Fruit fly (Drosophila melanogaster): ENCODE data around the gene CG5455.

Gene CG5455

DNA sequence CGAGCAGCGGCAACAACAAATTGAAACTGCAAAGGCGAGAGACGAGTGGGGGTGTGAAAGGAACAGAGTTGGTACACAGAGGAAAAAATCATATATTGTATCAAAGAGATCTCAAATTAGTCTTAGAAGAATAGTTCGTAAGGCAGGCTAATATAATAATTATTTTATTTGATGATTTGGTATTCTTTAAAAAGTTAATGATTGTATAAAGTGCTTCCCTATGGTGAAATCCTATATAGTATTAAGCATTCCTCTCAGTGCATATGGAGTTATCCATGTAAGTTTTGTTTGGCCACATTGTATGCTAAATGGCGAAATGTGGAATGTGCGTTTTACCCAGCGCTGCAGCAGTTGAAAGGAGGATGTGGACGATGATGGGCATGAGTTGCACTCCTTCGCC is 22.3 kb downstream of the CG5455 start:
- TF ChIP-seq cnc (optimal IDR thresholded peaks at IDR 0.05) (no peak), pad (GFP tag; optimal IDR thresholded peaks at IDR 0.05) (no peak), CG14711 (tag; optimal IDR thresholded peaks at IDR 0.05) (no peak), Mnt (GFP tag; optimal IDR thresholded peaks at IDR 0.05) (no peak), bab1 (GFP tag; optimal IDR thresholded peaks at IDR 0.05) (no peak), ovo (GFP tag; optimal IDR thresholded peaks at IDR 0.05) (no peak), toe (GFP tag; optimal IDR thresholded peaks at IDR 0.05) (no peak), Clk (GFP tag; optimal IDR thresholded peaks at IDR 0.05) (no peak), CG11617 (GFP tag; optimal IDR thresholded peaks at IDR 0.05) (no peak), CG12768 (GFP tag; optimal IDR thresholded peaks at IDR 0.05) (no peak), tj (GFP tag; optimal IDR thresholded peaks at IDR 0.05) (no peak), kay (GFP tag; ENCODE audit: borderline replicate concordance) (no peak), CG33017 (tag; optimal IDR thresholded peaks at IDR 0.05) (no peak), Hr96 (GFP tag; optimal IDR thresholded peaks at IDR 0.05) (no peak), CG7045 (GFP tag; optimal IDR thresholded peaks at IDR 0.05) (no peak), CG7101 (tag; optimal IDR thresholded peaks at IDR 0.05) (no peak), cic (GFP tag; optimal IDR thresholded peaks at IDR 0.05) (no peak), CG5204 (GFP tag; optimal IDR thresholded peaks at IDR 0.05) (no peak), CG1620 (GFP tag; optimal IDR thresholded peaks at IDR 0.05) (no peak), Crg-1 (GFP tag; optimal IDR thresholded peaks at IDR 0.05) (no peak)

DNA sequence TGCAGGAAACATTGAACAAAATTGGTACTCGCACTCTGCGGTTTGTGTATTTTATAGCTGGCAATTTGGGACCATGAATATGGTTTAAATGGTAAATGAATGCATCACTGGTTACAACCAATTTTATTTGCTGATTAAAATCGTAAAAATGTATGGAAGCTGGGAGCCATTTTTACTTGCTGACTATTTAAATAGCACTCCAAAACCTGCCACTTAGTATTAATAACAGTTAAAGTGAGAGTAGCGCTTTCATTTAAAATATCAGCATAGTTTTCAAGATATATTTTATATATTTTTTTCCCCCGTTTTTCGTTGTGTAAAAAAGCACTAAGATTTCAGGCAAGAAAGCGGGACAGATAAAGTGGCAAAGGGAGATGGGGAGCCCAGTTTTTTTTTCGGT is 23.2 kb downstream of the CG5455 start:
- TF ChIP-seq cic (GFP tag; optimal IDR thresholded peaks at IDR 0.05) (no peak), tj (GFP tag; optimal IDR thresholded peaks at IDR 0.05) (no peak), CG14711 (tag; optimal IDR thresholded peaks at IDR 0.05) (no peak), Hr96 (GFP tag; optimal IDR thresholded peaks at IDR 0.05) (no peak), CG5204 (GFP tag; optimal IDR thresholded peaks at IDR 0.05) (no peak), CG7045 (GFP tag; optimal IDR thresholded peaks at IDR 0.05) (no peak), Mnt (GFP tag; optimal IDR thresholded peaks at IDR 0.05) (no peak)

DNA sequence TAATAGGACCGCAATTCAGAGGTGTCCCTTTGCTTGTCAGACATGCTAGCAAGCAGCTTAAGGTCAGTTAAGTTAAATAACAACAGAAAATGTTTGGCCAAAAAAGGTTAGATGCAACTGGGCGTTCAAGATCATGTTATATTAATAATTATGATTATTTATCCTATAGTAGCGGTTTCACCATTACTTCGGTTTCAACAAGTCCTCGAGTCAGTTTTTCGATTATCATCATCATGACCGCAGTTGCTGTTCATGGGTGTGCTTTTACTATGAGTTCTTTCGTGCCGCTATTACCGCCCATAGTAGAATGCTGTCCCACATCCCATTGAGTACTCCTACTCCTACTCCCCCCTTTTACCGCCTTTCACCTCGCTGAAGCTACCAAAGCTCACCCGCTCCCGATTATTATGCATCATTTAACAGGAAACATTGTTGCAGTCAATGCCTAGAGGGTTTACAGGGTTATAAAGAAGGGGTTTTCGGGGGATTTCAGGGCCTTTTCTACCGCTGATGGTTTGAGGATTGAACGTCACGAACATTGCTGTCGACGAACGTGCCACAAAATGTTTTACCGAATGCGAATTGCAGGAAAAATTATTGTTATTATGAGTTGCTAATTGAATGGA is 24.0 kb downstream of the CG5455 start:
- TF ChIP-seq CG1620 (GFP tag; optimal IDR thresholded peaks at IDR 0.05) = no peak

DNA sequence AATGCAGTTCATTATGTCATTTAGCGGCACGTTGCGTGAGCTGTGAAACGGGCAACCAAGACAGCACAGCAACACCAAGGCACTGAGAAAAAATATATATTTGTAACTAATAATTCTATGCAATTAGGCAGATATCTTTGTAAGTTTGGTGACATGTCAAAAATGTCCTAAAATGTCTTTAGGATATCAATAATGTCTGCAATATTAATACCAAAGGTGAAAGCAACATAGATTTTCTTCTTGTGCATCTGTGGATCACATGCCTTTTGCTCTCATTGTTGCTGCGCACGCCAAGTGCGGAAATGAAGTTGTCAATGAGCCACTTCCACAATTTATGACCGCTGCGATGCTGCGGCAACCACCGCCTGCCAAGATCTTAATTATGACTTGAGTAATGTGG is 28.1 kb downstream of the CG5455 start:
- TF ChIP-seq CG12768 (GFP tag; optimal IDR thresholded peaks at IDR 0.05) (no peak), kay (GFP tag; ENCODE audit: borderline replicate concordance) (no peak), pad (GFP tag; optimal IDR thresholded peaks at IDR 0.05) (no peak), CG33017 (tag; optimal IDR thresholded peaks at IDR 0.05) (no peak), Crg-1 (GFP tag; optimal IDR thresholded peaks at IDR 0.05) (no peak), bab1 (GFP tag; optimal IDR thresholded peaks at IDR 0.05) (no peak), cnc (optimal IDR thresholded peaks at IDR 0.05) (no peak), tj (GFP tag; optimal IDR thresholded peaks at IDR 0.05) (no peak), CG7101 (tag; optimal IDR thresholded peaks at IDR 0.05) (no peak), Clk (GFP tag; optimal IDR thresholded peaks at IDR 0.05) (no peak), CG5204 (GFP tag; optimal IDR thresholded peaks at IDR 0.05) (no peak), Mnt (GFP tag; optimal IDR thresholded peaks at IDR 0.05) (no peak), CG7045 (GFP tag; optimal IDR thresholded peaks at IDR 0.05) (no peak), CG14711 (tag; optimal IDR thresholded peaks at IDR 0.05) (no peak), ovo (GFP tag; optimal IDR thresholded peaks at IDR 0.05) (no peak), toe (GFP tag; optimal IDR thresholded peaks at IDR 0.05) (no peak), Hr96 (GFP tag; optimal IDR thresholded peaks at IDR 0.05) (no peak), CG11617 (GFP tag; optimal IDR thresholded peaks at IDR 0.05) (no peak), CG1620 (GFP tag; optimal IDR thresholded peaks at IDR 0.05) (no peak), cic (GFP tag; optimal IDR thresholded peaks at IDR 0.05) (no peak)

DNA sequence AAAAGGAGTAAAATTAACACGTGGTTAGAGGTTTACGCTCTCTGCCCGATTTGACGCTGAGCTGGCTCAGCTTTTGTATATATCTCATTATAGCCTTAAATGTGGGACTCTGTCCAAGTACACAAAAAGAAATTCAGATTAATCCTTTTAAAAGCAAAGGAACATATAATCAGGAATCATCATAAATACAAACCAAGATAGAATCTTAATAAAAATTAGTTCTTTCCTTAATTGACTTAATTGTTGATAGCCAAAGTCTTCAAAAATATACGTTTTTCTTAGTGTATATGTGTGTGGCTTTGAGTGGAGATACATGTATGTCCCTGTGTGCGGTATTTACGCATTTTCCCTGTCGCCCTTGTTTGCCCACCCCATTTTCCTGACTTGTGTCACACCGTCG is 32.9 kb downstream of the CG5455 start:
- TF ChIP-seq ovo (GFP tag; optimal IDR thresholded peaks at IDR 0.05) = no peak
- peak; percentile 4 for TF ChIP-seq CG33017 (tag; optimal IDR thresholded peaks at IDR 0.05)

DNA sequence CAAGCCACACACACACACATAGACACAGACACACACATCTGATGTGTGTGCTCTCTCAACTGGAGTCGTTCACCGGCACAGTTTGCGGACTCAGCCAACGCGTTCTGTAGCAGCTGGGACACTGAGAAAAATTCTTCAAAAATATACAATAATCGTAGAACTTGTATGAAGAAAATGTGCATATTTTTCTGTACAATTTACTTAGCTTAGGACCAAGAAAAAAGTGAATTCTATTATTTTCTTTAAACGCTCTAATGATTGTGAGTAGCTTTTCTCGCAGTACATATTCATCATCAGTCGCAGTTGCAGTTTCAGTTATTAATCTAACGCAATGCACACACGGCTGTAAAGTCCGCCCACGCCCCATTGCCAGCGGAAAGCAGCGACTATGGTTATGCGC is 35.0 kb downstream of the CG5455 start:
- TF ChIP-seq CG12768 (GFP tag; optimal IDR thresholded peaks at IDR 0.05) = no peak
- TF ChIP-seq CG7101 (tag; optimal IDR thresholded peaks at IDR 0.05) = no peak
- TF ChIP-seq kay (GFP tag; ENCODE audit: borderline replicate concordance) = peak; percentile 1

DNA sequence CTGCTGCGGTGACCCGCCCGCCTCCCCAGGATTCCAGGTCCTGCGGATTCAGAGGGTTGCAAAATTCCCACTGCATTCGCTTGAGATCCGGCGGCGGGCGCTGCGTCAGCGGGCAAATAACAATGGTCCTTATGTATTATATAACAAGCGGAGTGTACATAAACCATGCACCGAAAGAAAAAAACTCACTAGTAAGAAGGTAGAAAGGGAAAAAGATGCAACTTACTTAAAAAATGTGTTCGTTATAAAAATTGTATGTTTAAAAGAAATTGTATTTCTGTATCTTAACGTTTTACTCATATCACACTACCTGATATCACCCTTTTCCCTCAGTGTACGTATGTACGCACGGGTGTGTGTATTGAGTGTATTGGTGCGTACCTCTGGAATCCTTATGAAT is 37.8 kb downstream of the CG5455 start:
- TF ChIP-seq CG14711 (tag; optimal IDR thresholded peaks at IDR 0.05) = no peak
- no peak for TF ChIP-seq Crg-1 (GFP tag; optimal IDR thresholded peaks at IDR 0.05)
- no peak for TF ChIP-seq CG33017 (tag; optimal IDR thresholded peaks at IDR 0.05)
- TF ChIP-seq CG7045 (GFP tag; optimal IDR thresholded peaks at IDR 0.05) = no peak
- no peak for TF ChIP-seq tj (GFP tag; optimal IDR thresholded peaks at IDR 0.05)
- no peak for TF ChIP-seq Mnt (GFP tag; optimal IDR thresholded peaks at IDR 0.05)

DNA sequence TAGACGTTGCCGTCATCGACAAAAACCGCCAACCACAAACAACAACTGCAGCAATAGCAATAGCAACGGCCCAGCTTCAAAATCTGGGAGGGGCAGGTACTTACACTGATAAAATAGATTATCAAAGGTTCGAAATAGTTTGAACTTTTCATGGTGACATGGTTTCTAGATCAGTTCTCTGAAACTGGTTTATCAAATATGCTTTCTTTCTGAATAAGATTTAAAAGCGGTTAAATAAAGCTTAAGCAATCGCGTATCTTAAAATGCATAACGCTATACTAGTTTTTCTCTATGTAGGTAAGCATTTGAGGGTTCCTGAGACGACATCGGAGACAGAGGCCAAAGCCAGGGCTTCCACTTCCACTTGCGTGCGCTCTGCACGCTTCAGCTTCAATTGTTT is 39.0 kb downstream of the CG5455 start:
- TF ChIP-seq CG7045 (GFP tag; optimal IDR thresholded peaks at IDR 0.05) = no peak
- no peak for TF ChIP-seq CG1620 (GFP tag; optimal IDR thresholded peaks at IDR 0.05)
- no peak for TF ChIP-seq bab1 (GFP tag; optimal IDR thresholded peaks at IDR 0.05)
- TF ChIP-seq Crg-1 (GFP tag; optimal IDR thresholded peaks at IDR 0.05) = no peak
- no peak for TF ChIP-seq CG14711 (tag; optimal IDR thresholded peaks at IDR 0.05)
- no peak for TF ChIP-seq Clk (GFP tag; optimal IDR thresholded peaks at IDR 0.05)
- TF ChIP-seq kay (GFP tag; ENCODE audit: borderline replicate concordance) = no peak
- TF ChIP-seq CG5204 (GFP tag; optimal IDR thresholded peaks at IDR 0.05) = no peak
- no peak for TF ChIP-seq Hr96 (GFP tag; optimal IDR thresholded peaks at IDR 0.05)
- TF ChIP-seq CG12768 (GFP tag; optimal IDR thresholded peaks at IDR 0.05) = no peak
- TF ChIP-seq ovo (GFP tag; optimal IDR thresholded peaks at IDR 0.05) = no peak
- TF ChIP-seq CG11617 (GFP tag; optimal IDR thresholded peaks at IDR 0.05) = no peak
- TF ChIP-seq pad (GFP tag; optimal IDR thresholded peaks at IDR 0.05) = no peak
- TF ChIP-seq CG7101 (tag; optimal IDR thresholded peaks at IDR 0.05) = no peak
- no peak for TF ChIP-seq Mnt (GFP tag; optimal IDR thresholded peaks at IDR 0.05)
- TF ChIP-seq CG33017 (tag; optimal IDR thresholded peaks at IDR 0.05) = no peak
- TF ChIP-seq tj (GFP tag; optimal IDR thresholded peaks at IDR 0.05) = no peak

All from whole organism, adult.